Fruit fly (Drosophila melanogaster): ENCODE measurements around the gene eIF4E1.

Gene eIF4E1

dm6 chr3L:9372278-9372975, 29.8 kb downstream of the eIF4E1 start, which contains the start of the genes Hsp67Bc, CG4456 and Hsp22:
Gene Hsp67Bc, minus strand, starts transcription at chr3L:9372497.
Gene CG4456, plus strand, starts transcription at chr3L:9372722.
Gene Hsp22, plus strand, starts transcription at chr3L:9372931.
- TF ChIP-seq Rel (GFP tag; optimal IDR thresholded peaks at IDR 0.05) (no peak), Rel (tag; optimal IDR thresholded peaks at IDR 0.05) (peak; percentile 5), Dif (GFP tag; optimal IDR thresholded peaks at IDR 0.05; ENCODE audit: partially characterized antibody) (no peak)

- TF ChIP-seq Jra (GFP tag; optimal IDR thresholded peaks at IDR 0.05) (peak; percentile 51), rgr (GFP tag; optimal IDR thresholded peaks at IDR 0.05) (peak; percentile 43), OdsH (GFP tag; optimal IDR thresholded peaks at IDR 0.05) (peak; percentile 43), br (GFP tag; optimal IDR thresholded peaks at IDR 0.05) (peak; percentile 20), HLH106 (tag; optimal IDR thresholded peaks at IDR 0.05) (peak; percentile 56), psq (GFP tag; optimal IDR thresholded peaks at IDR 0.05) (peak; percentile 39), CG9705 (GFP tag; optimal IDR thresholded peaks at IDR 0.05) (no peak), Dif (GFP tag; optimal IDR thresholded peaks at IDR 0.05; ENCODE audit: partially characterized antibody) (no peak), CrebA (GFP tag; optimal IDR thresholded peaks at IDR 0.05; ENCODE audit: borderline replicate concordance) (no peak), h (GFP tag; optimal IDR thresholded peaks at IDR 0.05) (peak; percentile 40), woc (GFP tag; optimal IDR thresholded peaks at IDR 0.05) (peak; percentile 61), Dfd (GFP tag; optimal IDR thresholded peaks at IDR 0.05) (no peak), dsf (GFP tag; optimal IDR thresholded peaks at IDR 0.05; ENCODE audit: borderline replicate concordance) (peak; percentile 32), usp (GFP tag; optimal IDR thresholded peaks at IDR 0.05) (no peak), Rel (GFP tag; optimal IDR thresholded peaks at IDR 0.05) (no peak), Rel (tag; optimal IDR thresholded peaks at IDR 0.05) (peak; percentile 58), sage (GFP tag; optimal IDR thresholded peaks at IDR 0.05) (peak; percentile 30), brk (GFP tag; optimal IDR thresholded peaks at IDR 0.05) (peak; percentile 61), N (GFP tag; optimal IDR thresholded peaks at IDR 0.05) (no peak), dl (GFP tag; optimal IDR thresholded peaks at IDR 0.05; ENCODE audit: insufficient read depth in 1 of 2, partially characterized antibody in 2 of 2) (no peak), jim (GFP tag; optimal IDR thresholded peaks at IDR 0.05) (no peak), tai (GFP tag; optimal IDR thresholded peaks at IDR 0.05) (no peak), pan (optimal IDR thresholded peaks at IDR 0.05) (no peak), Mio (GFP tag; optimal IDR thresholded peaks at IDR 0.05) (no peak), GATAd (GFP tag; optimal IDR thresholded peaks at IDR 0.05) (no peak), Myc (optimal IDR thresholded peaks at IDR 0.05) (no peak), Hr78 (GFP tag; optimal IDR thresholded peaks at IDR 0.05) (no peak), dmrt93B (GFP tag; optimal IDR thresholded peaks at IDR 0.05) (no peak), fru (GFP tag; optimal IDR thresholded peaks at IDR 0.05) (no peak), foxo (GFP tag; optimal IDR thresholded peaks at IDR 0.05) (peak in 1 of 2 experiments; percentile 66), sv (GFP tag; optimal IDR thresholded peaks at IDR 0.05) (peak; percentile 43), Hnf4 (GFP tag; optimal IDR thresholded peaks at IDR 0.05) (peak; percentile 68), Vsx2 (GFP tag; optimal IDR thresholded peaks at IDR 0.05; ENCODE audit: partially characterized antibody) (no peak), CG32264 (GFP tag; optimal IDR thresholded peaks at IDR 0.05) (no peak), Sp1 (GFP tag; optimal IDR thresholded peaks at IDR 0.05) (peak; percentile 54), lola (GFP tag; optimal IDR thresholded peaks at IDR 0.05) (no peak), ey (GFP tag; optimal IDR thresholded peaks at IDR 0.05) (peak; percentile 23), Abd-B (GFP tag; optimal IDR thresholded peaks at IDR 0.05) (no peak), Hr83 (GFP tag; optimal IDR thresholded peaks at IDR 0.05; ENCODE audit: poor library complexity, severe bottlenecking) (no peak)
Measured at dm6 chr3L:9370907-9371365, 31.3 kb downstream of the eIF4E1 start, which contains the start of gene Fdx1. Gene Fdx1, minus strand, starts transcription at chr3L:9371238.
